Worm (Caenorhabditis elegans) whole organism, L2 larva: ENCODE data around the gene F53B1.9.

Experiments
- C34F6.9 ChIP-seq: fragments of 150-350 bp; optimal IDR thresholded peaks from 2 replicates; lab custom pipeline; 2014; ENCODE audit warnings: missing biosample characterization, missing genetic modification characterization
- F13H6.1 ChIP-seq: sonication (generic microtip); optimal IDR thresholded peaks from 2 replicates; lab custom pipeline; 2016; ENCODE audit warnings: missing genetic modification characterization, missing compliant biosample characterization
- R02D3.7 ChIP-seq: fragments of 150-350 bp; optimal IDR thresholded peaks from 2 replicates; lab custom pipeline; 2014; ENCODE audit warnings: missing biosample characterization, missing genetic modification characterization
- Y55F3AM.14 ChIP-seq: fragments of 200-800 bp; sonication (Bioruptor generic); optimal IDR thresholded peaks from 2 replicates; lab custom pipeline; 2018; ENCODE audit warnings: mild to moderate bottlenecking, missing genetic modification characterization, missing compliant biosample characterization
- ama-1 ChIP-seq: fragments of 150-350 bp; optimal IDR thresholded peaks from 2 replicates; lab custom pipeline; 2018; ENCODE audit warnings: inconsistent platforms
- blmp-1 ChIP-seq: sonication (generic microtip); optimal IDR thresholded peaks from 2 replicates; lab custom pipeline; 2017; ENCODE audit warnings: missing genetic modification characterization, mild to moderate bottlenecking, missing compliant biosample characterization, antibody characterized with exemption, moderate library complexity; ENCODE audit not compliant: insufficient read depth
- ceh-16 ChIP-seq: fragments of 150-350 bp; optimal IDR thresholded peaks from 2 replicates; lab custom pipeline; 2014; ENCODE audit warnings: missing biosample characterization, missing genetic modification characterization
- ceh-82 ChIP-seq: fragments of 150-350 bp; optimal IDR thresholded peaks from 2 replicates; lab custom pipeline; 2014; ENCODE audit warnings: missing biosample characterization, missing genetic modification characterization
- crh-2 ChIP-seq: sonication (generic microtip); optimal IDR thresholded peaks from 2 replicates; lab custom pipeline; 2017; ENCODE audit warnings: missing biosample characterization, missing genetic modification characterization
- dmd-4 ChIP-seq: sonication (generic microtip); optimal IDR thresholded peaks from 2 replicates; lab custom pipeline; 2017; ENCODE audit warnings: missing biosample characterization, missing genetic modification characterization
- egl-27 ChIP-seq: sonication (generic microtip); optimal IDR thresholded peaks from 3 replicates; lab custom pipeline; 2017; ENCODE audit warnings: missing biosample characterization, missing genetic modification reagents, missing genetic modification characterization
- elt-1 ChIP-seq: fragments of 150-350 bp; optimal IDR thresholded peaks from 2 replicates; lab custom pipeline; 2014; ENCODE audit warnings: missing biosample characterization, missing genetic modification characterization
- elt-3 ChIP-seq: sonication (generic microtip); optimal IDR thresholded peaks from 2 replicates; lab custom pipeline; 2017; ENCODE audit warnings: missing biosample characterization, missing genetic modification characterization
- fos-1 ChIP-seq: fragments of 150-350 bp; optimal IDR thresholded peaks from 2 replicates; lab custom pipeline; 2014; ENCODE audit warnings: missing biosample characterization, missing genetic modification characterization
- gmeb-1 ChIP-seq: fragments of 150-350 bp; optimal IDR thresholded peaks from 2 replicates; lab custom pipeline; 2014; ENCODE audit warnings: missing biosample characterization, missing genetic modification characterization
- lin-11 ChIP-seq: fragments of 150-350 bp; sonication (generic microtip); optimal IDR thresholded peaks from 2 replicates; lab custom pipeline; 2014; ENCODE audit warnings: missing biosample characterization, missing genetic modification characterization, inconsistent platforms, mixed read lengths
- lin-13 ChIP-seq: fragments of 150-350 bp; optimal IDR thresholded peaks from 2 replicates; lab custom pipeline; 2014; ENCODE audit warnings: missing biosample characterization, missing genetic modification reagents, missing genetic modification characterization
- lin-39 ChIP-seq: fragments of 150-350 bp; optimal IDR thresholded peaks from 2 replicates; lab custom pipeline; 2014; ENCODE audit warnings: missing biosample characterization, missing genetic modification reagents, missing genetic modification characterization
- lsy-2 ChIP-seq, 2 experiments: fragments of 150-350 bp in 1 of 2; sonication (generic microtip) in 1 of 2; optimal IDR thresholded peaks; 2 replicates each; lab custom pipeline; 2014 to 2017; ENCODE audit warnings: missing biosample characterization in 2 of 2, missing genetic modification characterization in 2 of 2
- mbf-1 ChIP-seq: sonication (generic microtip); optimal IDR thresholded peaks from 2 replicates; lab custom pipeline; 2017; ENCODE audit warnings: missing biosample characterization, missing genetic modification characterization
- mdl-1 ChIP-seq, 2 experiments: fragments of 150-350 bp in 1 of 2; sonication (generic microtip) in 1 of 2; optimal IDR thresholded peaks; 2 replicates each; lab custom pipeline; 2017; ENCODE audit warnings: missing biosample characterization in 2 of 2, missing genetic modification characterization in 2 of 2
- nhr-10 ChIP-seq: sonication (generic microtip); optimal IDR thresholded peaks from 2 replicates; lab custom pipeline; 2017; ENCODE audit warnings: missing biosample characterization, missing genetic modification characterization
- nhr-11 ChIP-seq: fragments of 150-350 bp; optimal IDR thresholded peaks from 2 replicates; lab custom pipeline; 2014; ENCODE audit warnings: missing biosample characterization, missing genetic modification characterization
- nhr-129 ChIP-seq: fragments of 150-350 bp; optimal IDR thresholded peaks from 2 replicates; lab custom pipeline; 2014; ENCODE audit warnings: missing biosample characterization, missing genetic modification characterization
- nhr-21 ChIP-seq: fragments of 150-350 bp; optimal IDR thresholded peaks from 2 replicates; lab custom pipeline; 2014; ENCODE audit warnings: missing biosample characterization, missing genetic modification characterization
- nhr-23 ChIP-seq: fragments of 150-350 bp; optimal IDR thresholded peaks from 2 replicates; lab custom pipeline; 2014; ENCODE audit warnings: missing biosample characterization, missing genetic modification reagents, missing genetic modification characterization
- nhr-25 ChIP-seq: fragments of 150-350 bp; sonication (generic microtip); optimal IDR thresholded peaks from 3 replicates; lab custom pipeline; 2014; ENCODE audit warnings: missing biosample characterization, missing genetic modification characterization
- nhr-6 ChIP-seq: fragments of 150-350 bp; optimal IDR thresholded peaks from 2 replicates; lab custom pipeline; 2014; ENCODE audit warnings: missing biosample characterization, missing genetic modification characterization
- nhr-77 ChIP-seq: fragments of 150-350 bp; optimal IDR thresholded peaks from 2 replicates; lab custom pipeline; 2014; ENCODE audit warnings: missing biosample characterization, missing genetic modification characterization
- sem-4 ChIP-seq: fragments of 150-350 bp; optimal IDR thresholded peaks from 2 replicates; lab custom pipeline; 2014; ENCODE audit warnings: missing biosample characterization, missing genetic modification reagents, missing genetic modification characterization
- sma-3 ChIP-seq: sonication (generic microtip); optimal IDR thresholded peaks from 2 replicates; lab custom pipeline; 2016; ENCODE audit warnings: missing genetic modification reagents, missing genetic modification characterization, missing compliant biosample characterization
- sma-9 ChIP-seq, 2 experiments: fragments of 150-350 bp in 1 of 2; sonication (generic microtip) in 1 of 2; optimal IDR thresholded peaks; 2 replicates each; lab custom pipeline; 2014 to 2016; ENCODE audit warnings: missing genetic modification characterization in 2 of 2, mild to moderate bottlenecking in 1 of 2, missing biosample characterization in 1 of 2, missing compliant biosample characterization in 1 of 2, missing genetic modification reagents in 1 of 2, moderate library complexity in 1 of 2
- snpc-4 ChIP-seq: fragments of 150-350 bp; optimal IDR thresholded peaks from 2 replicates; lab custom pipeline; 2014; ENCODE audit warnings: missing biosample characterization, missing genetic modification characterization
- unc-39 ChIP-seq: fragments of 150-350 bp; optimal IDR thresholded peaks from 2 replicates; lab custom pipeline; 2014; ENCODE audit warnings: missing biosample characterization, missing genetic modification characterization
- unc-55 ChIP-seq: fragments of 150-350 bp; sonication (generic microtip); optimal IDR thresholded peaks from 3 replicates; lab custom pipeline; 2014; ENCODE audit warnings: missing biosample characterization, missing genetic modification reagents, missing genetic modification characterization
- unc-62 ChIP-seq: fragments of 150-350 bp; optimal IDR thresholded peaks from 2 replicates; lab custom pipeline; 2014; ENCODE audit warnings: missing biosample characterization, missing genetic modification reagents, missing genetic modification characterization

F53B1.9 gene

ce11 chrX:2096804-2097203 is 34.8 kb downstream of the F53B1.9 start, which contains the start of gene T21D9.2:
T21D9.2 (minus strand) TSS chrX:2096904.
- TF ChIP-seq dmd-4 (tag; lab: Kevin White, UChicago) (no peak), lin-11 (no peak), R02D3.7 (tag; lab: Kevin White, UChicago) (no peak), unc-39 (tag; lab: Kevin White, UChicago) (no peak), ama-1 (lab: Kevin White, UChicago) (no peak), mbf-1 (tag; lab: Kevin White, UChicago) (no peak), ceh-16 (tag; lab: Kevin White, UChicago) (no peak), C34F6.9 (tag; lab: Kevin White, UChicago) (no peak), snpc-4 (tag; lab: Kevin White, UChicago) (no peak), crh-2 (no peak), unc-55 (GFP tag; lab: Kevin White, UChicago) (no peak), lin-39 (no peak), ceh-82 (no peak), nhr-23 (tag; lab: Kevin White, UChicago) (no peak), nhr-21 (tag; lab: Kevin White, UChicago) (no peak), blmp-1 (no peak)

- TF ChIP-seq elt-3 (tag; lab: Kevin White, UChicago) (no peak), sma-9 (GFP tag; optimal IDR thresholded peaks at IDR 0.05; lab: Kevin White, UChicago) (no peak), sma-9 (tag; optimal IDR thresholded peaks at IDR 0.05; lab: Kevin White, UChicago) (no peak), mdl-1 (tag; optimal IDR thresholded peaks at IDR 0.05; lab: Kevin White, UChicago) (no peak), crh-2 (no peak), nhr-21 (tag; lab: Kevin White, UChicago) (no peak), nhr-11 (tag; lab: Kevin White, UChicago) (no peak), ceh-82 (no peak)
Observed at ce11 chrX:2094094-2094493, 37.5 kb downstream of the F53B1.9 start.

- TF ChIP-seq lsy-2 (tag; optimal IDR thresholded peaks at IDR 0.05; lab: Kevin White, UChicago) (no peak), ama-1 (lab: Kevin White, UChicago) (no peak)
- TF ChIP-seq, all 48 proteins: peak for 0
Observed at ce11 chrX:2093169-2093568, 38.5 kb downstream of the F53B1.9 start, which contains the start of gene col-164. col-164 (plus strand) TSS chrX:2093469.

DNA sequence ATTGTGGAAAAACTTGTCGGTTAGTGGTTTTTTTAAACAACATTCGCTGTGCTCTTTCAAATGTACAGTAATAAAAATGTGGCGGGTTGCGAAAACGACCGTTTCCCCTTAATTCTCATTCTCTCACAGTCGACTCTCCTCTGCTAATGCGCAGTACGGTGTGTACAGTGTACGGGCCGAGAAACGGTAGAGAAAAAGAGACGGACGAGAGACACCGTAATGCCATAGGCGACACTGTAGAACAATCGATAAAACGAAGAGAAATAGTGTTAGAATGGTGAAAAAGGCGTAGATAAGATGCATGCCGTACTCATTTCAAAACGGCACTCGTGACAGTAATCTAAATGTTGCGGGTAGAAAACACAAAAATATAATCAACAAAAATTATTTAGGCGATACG is 41.2 kb downstream of the F53B1.9 start:
- no peak for TF ChIP-seq ceh-16 (tag; lab: Kevin White, UChicago)
- TF ChIP-seq unc-62 (GFP tag; lab: Kevin White, UChicago) = no peak
- peak; percentile 54 for TF ChIP-seq nhr-129
- peak; percentile 11 for TF ChIP-seq C34F6.9 (tag; lab: Kevin White, UChicago)
- TF ChIP-seq lin-39 = no peak
- peak; percentile 33 for TF ChIP-seq nhr-25 (tag; lab: Kevin White, UChicago)
- TF ChIP-seq fos-1 (tag; lab: Kevin White, UChicago) = peak; percentile 39
- no peak for TF ChIP-seq ama-1 (lab: Kevin White, UChicago)
- TF ChIP-seq nhr-11 (tag; lab: Kevin White, UChicago) = no peak
- no peak for TF ChIP-seq mdl-1 (tag; optimal IDR thresholded peaks at IDR 0.05; lab: Kevin White, UChicago)
- TF ChIP-seq sma-9 (GFP tag; optimal IDR thresholded peaks at IDR 0.05; lab: Kevin White, UChicago) = peak; percentile 36
- no peak for TF ChIP-seq sma-9 (tag; optimal IDR thresholded peaks at IDR 0.05; lab: Kevin White, UChicago)
- TF ChIP-seq F13H6.1 = peak; percentile 22
- TF ChIP-seq nhr-6 (tag; lab: Kevin White, UChicago) = no peak
- peak; percentile 26 for TF ChIP-seq gmeb-1 (tag; lab: Kevin White, UChicago)
- TF ChIP-seq crh-2 = peak; percentile 33
- TF ChIP-seq R02D3.7 (tag; lab: Kevin White, UChicago) = no peak

- TF ChIP-seq nhr-23 (tag; lab: Kevin White, UChicago) (no peak), sma-3 (peak; percentile 46), nhr-129 (peak; percentile 60), C34F6.9 (tag; lab: Kevin White, UChicago) (peak; percentile 42), F13H6.1 (peak; percentile 31), Y55F3AM.14 (GFP tag; lab: Kevin White, UChicago) (no peak), R02D3.7 (tag; lab: Kevin White, UChicago) (no peak), elt-3 (tag; lab: Kevin White, UChicago) (no peak), lin-13 (peak; percentile 38), nhr-77 (tag; lab: Kevin White, UChicago) (no peak), unc-55 (GFP tag; lab: Kevin White, UChicago) (peak; percentile 33), nhr-10 (tag; lab: Kevin White, UChicago) (no peak), egl-27 (no peak), lin-11 (peak; percentile 22), gmeb-1 (tag; lab: Kevin White, UChicago) (peak; percentile 61), elt-1 (no peak), lsy-2 (tag; optimal IDR thresholded peaks at IDR 0.05; lab: Kevin White, UChicago) (no peak), fos-1 (tag; lab: Kevin White, UChicago) (peak; percentile 31), nhr-25 (tag; lab: Kevin White, UChicago) (peak; percentile 68), blmp-1 (peak; percentile 29), crh-2 (peak; percentile 25), sem-4 (peak; percentile 12), nhr-21 (tag; lab: Kevin White, UChicago) (peak; percentile 41)
- TF ChIP-seq, all 48 proteins: peak for 14
Observed at ce11 chrX:2089434-2089833, 42.2 kb downstream of the F53B1.9 start, which contains the start of gene lsy-2. lsy-2 (plus strand) TSS chrX:2089704.
